Fruit fly (Drosophila melanogaster) whole organism, adult: ENCODE results near the gene CG42751.
A peak's percentile ranks its signal among the peaks of the same experiment; 100 is the strongest.

Source experiments
- CG11617 ChIP-seq: fragments of 200-800 bp; sonication (Bioruptor generic); optimal IDR thresholded peaks from 2 replicates; lab custom pipeline; 2017; ENCODE audit warnings: mild to moderate bottlenecking, missing biosample characterization, missing genetic modification reagents, missing genetic modification characterization
- CG12768 ChIP-seq: fragments of 200-800 bp; sonication (Bioruptor generic); optimal IDR thresholded peaks from 2 replicates; lab custom pipeline; 2017; ENCODE audit warnings: missing biosample characterization, missing genetic modification characterization, mild to moderate bottlenecking, moderate library complexity, missing genetic modification reagents
- CG14711 ChIP-seq: fragments of 200-800 bp; sonication (Bioruptor generic); optimal IDR thresholded peaks from 2 replicates; lab custom pipeline; 2018; ENCODE audit warnings: missing biosample characterization, mild to moderate bottlenecking, missing genetic modification characterization, moderate library complexity
- CG1620 ChIP-seq: fragments of 200-800 bp; sonication (Bioruptor generic); optimal IDR thresholded peaks from 2 replicates; lab custom pipeline; 2016; ENCODE audit warnings: missing biosample characterization, missing genetic modification characterization
- CG33017 ChIP-seq: fragments of 200-800 bp; sonication (Bioruptor generic); optimal IDR thresholded peaks from 2 replicates; lab custom pipeline; 2018; ENCODE audit warnings: missing biosample characterization, mild to moderate bottlenecking, missing genetic modification characterization, moderate library complexity
- CG5204 ChIP-seq: fragments of 200-800 bp; sonication (Bioruptor generic); optimal IDR thresholded peaks from 2 replicates; lab custom pipeline; 2016; ENCODE audit warnings: missing biosample characterization, missing genetic modification characterization
- CG7045 ChIP-seq: fragments of 200-800 bp; sonication (Bioruptor generic); optimal IDR thresholded peaks from 2 replicates; lab custom pipeline; 2017; ENCODE audit warnings: missing biosample characterization, mild to moderate bottlenecking, missing genetic modification characterization
- CG7101 ChIP-seq: fragments of 200-800 bp; sonication (Bioruptor generic); optimal IDR thresholded peaks from 2 replicates; lab custom pipeline; 2018; ENCODE audit warnings: missing biosample characterization, mild to moderate bottlenecking, missing genetic modification characterization, moderate library complexity
- Clk ChIP-seq: fragments of 200-800 bp; sonication (Bioruptor generic); optimal IDR thresholded peaks from 2 replicates; lab custom pipeline; 2017; ENCODE audit warnings: missing biosample characterization, missing genetic modification characterization
- Crg-1 ChIP-seq: fragments of 200-800 bp; sonication (Bioruptor generic); optimal IDR thresholded peaks from 2 replicates; lab custom pipeline; 2016; ENCODE audit warnings: missing biosample characterization, missing genetic modification characterization
- Hr96 ChIP-seq: fragments of 200-800 bp; sonication (Bioruptor generic); optimal IDR thresholded peaks from 2 replicates; lab custom pipeline; 2016; ENCODE audit warnings: missing biosample characterization, missing genetic modification characterization
- Mnt ChIP-seq: fragments of 200-800 bp; sonication (Bioruptor generic); optimal IDR thresholded peaks from 2 replicates; lab custom pipeline; 2016; ENCODE audit warnings: missing biosample characterization, mild to moderate bottlenecking, missing genetic modification characterization
- bab1 ChIP-seq: fragments of 200-800 bp; sonication (Bioruptor generic); optimal IDR thresholded peaks from 3 replicates; lab custom pipeline; 2019; ENCODE audit warnings: missing biosample characterization, mild to moderate bottlenecking, missing genetic modification characterization, moderate library complexity
- cic ChIP-seq: fragments of 200-800 bp; sonication (Bioruptor generic); optimal IDR thresholded peaks from 2 replicates; lab custom pipeline; 2017; ENCODE audit warnings: missing biosample characterization, mild to moderate bottlenecking, missing genetic modification characterization, moderate library complexity
- cnc ChIP-seq, 2 experiments: fragments of >200 bp; optimal IDR thresholded peaks; 2 replicates each; lab custom pipeline; 2017
- kay ChIP-seq: fragments of 200-800 bp; sonication (Bioruptor generic); peaks from one replicate; lab custom pipeline; 2016; ENCODE audit warnings: missing biosample characterization, missing genetic modification characterization, borderline replicate concordance
- ovo ChIP-seq: fragments of 200-800 bp; sonication (Bioruptor generic); optimal IDR thresholded peaks from 2 replicates; lab custom pipeline; 2016; ENCODE audit warnings: missing biosample characterization, missing genetic modification characterization
- pad ChIP-seq: fragments of 200-800 bp; sonication (Bioruptor generic); optimal IDR thresholded peaks from 3 replicates; lab custom pipeline; 2017; ENCODE audit warnings: missing biosample characterization, missing genetic modification characterization, mild to moderate bottlenecking, moderate library complexity, missing genetic modification reagents
- tj ChIP-seq: fragments of 200-800 bp; sonication (Bioruptor generic); optimal IDR thresholded peaks from 3 replicates; lab custom pipeline; 2017; ENCODE audit warnings: missing biosample characterization, mild to moderate bottlenecking, missing genetic modification characterization, moderate library complexity
- toe ChIP-seq: fragments of 200-800 bp; sonication (Bioruptor generic); optimal IDR thresholded peaks from 2 replicates; lab custom pipeline; 2016; ENCODE audit warnings: missing biosample characterization, missing genetic modification characterization

The CG42751 gene

dm6 chr2L:11853130-11853529, at the start of gene CG42751:
TSS of gene CG42751 (plus strand) at chr2L:11853430.
- TF ChIP-seq CG5204 (GFP tag; lab: Kevin White, UChicago) (no peak), Hr96 (GFP tag; lab: Kevin White, UChicago) (no peak), CG7045 (no peak), toe (GFP tag; lab: Kevin White, UChicago) (no peak), bab1 (no peak), pad (GFP tag; lab: Kevin White, UChicago) (no peak), tj (GFP tag; lab: Kevin White, UChicago) (no peak), cnc (optimal IDR thresholded peaks at IDR 0.05; lab: Kevin White, UChicago) (no peak), Clk (GFP tag; lab: Kevin White, UChicago) (no peak), Mnt (GFP tag; lab: Kevin White, UChicago) (no peak), CG11617 (GFP tag; lab: Kevin White, UChicago) (no peak), kay (no peak), cic (GFP tag; lab: Kevin White, UChicago) (no peak)

DNA sequence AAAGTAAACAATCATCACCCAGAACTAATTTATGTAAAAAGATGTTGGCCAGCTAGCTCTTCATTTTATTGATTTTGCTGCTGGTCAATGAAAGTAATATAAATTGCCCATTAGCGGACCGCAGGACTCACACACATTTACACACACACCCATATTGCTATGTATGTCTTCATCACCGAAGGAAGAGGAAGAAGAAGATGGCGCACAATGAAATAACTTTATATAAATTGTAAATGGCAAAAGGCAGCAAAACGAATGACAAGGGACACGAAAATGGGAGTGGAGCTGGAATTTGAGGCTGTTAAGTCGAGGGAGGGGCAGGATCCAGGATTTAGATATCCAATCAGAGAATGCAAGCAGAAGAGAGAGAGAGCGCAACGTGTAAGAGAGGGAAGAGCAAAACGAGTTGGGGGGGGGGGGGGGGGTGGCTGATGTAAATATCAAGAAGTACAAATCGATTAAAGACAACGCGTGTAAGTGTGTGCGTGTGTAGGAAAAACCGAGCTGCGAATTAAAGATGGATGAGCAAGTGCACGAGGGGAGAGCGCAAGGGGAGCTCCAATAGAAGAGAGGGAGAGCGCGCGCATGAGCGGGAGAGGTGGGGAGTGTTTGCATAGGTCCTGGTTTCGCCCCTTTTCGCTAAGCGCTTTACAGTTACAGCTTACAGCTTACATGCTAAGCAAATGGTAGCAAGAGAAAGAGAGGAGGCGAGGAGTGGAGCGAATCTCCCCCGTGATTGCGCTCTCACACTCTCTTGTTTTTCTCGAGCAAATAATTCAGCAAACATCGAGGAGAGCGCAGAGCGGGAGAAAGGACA, 48.8 kb upstream of the CG42751 start:
- TF ChIP-seq bab1 (no peak), CG33017 (tag; lab: Kevin White, UChicago) (no peak), pad (GFP tag; lab: Kevin White, UChicago) (peak; percentile 93), ovo (GFP tag; lab: Kevin White, UChicago) (no peak), CG7101 (tag; lab: Kevin White, UChicago) (no peak), Mnt (GFP tag; lab: Kevin White, UChicago) (no peak)

- TF ChIP-seq cnc (optimal IDR thresholded peaks at IDR 0.05; lab: Kevin White, UChicago) (no peak), CG5204 (GFP tag; lab: Kevin White, UChicago) (peak; percentile 38), Clk (GFP tag; lab: Kevin White, UChicago) (peak; percentile 14), pad (GFP tag; lab: Kevin White, UChicago) (peak; percentile 81)
Observed at dm6 chr2L:11806022-11806700, 47.1 kb upstream of the CG42751 start.

DNA sequence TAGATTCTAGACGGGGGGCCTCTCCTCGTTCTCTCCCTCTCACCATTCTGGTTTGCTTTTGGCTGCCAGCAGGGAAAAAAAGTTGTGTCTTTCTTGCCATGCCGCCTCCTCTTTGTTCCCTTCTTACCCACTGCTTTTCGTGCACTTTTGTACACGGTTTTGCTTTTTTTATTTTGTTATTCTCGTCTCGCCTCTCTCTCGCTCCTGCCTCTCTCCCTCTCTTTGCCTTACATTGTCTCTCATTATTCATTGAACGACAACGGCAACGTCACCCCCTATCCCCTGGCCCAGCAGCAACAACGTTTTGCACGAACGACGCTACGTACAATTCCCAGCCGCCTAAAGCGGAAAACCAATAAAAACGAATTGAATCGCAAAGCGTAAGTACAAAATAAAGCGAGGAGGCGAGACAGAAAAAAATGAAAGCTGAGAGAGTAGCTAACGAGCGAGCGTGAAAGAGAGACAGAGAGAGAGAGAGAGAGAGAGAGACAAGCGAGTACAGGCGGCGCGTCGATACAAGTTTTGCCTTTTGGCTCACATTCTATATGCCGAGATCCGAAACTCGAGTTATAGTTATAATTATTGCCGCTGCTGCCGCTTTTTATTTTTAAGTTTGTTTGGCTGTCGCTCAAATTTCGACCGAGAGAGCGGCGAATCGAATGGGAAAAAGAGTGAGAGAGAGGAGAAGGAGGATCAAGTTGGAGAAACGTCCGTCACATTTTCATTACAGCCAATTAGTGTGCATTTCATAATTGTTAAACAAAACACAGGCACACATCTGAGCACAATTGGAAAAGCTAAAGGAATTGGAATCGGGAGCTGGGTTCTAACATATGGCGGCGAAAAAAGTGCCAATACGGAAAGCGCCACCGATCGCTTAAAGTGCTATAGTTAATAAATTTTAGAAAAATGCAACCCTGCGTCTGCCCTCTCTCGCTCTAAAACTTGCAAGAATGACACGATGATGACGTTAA, 46.2 kb upstream of the CG42751 start:
- TF ChIP-seq Mnt (GFP tag; lab: Kevin White, UChicago) (peak; percentile 78), Clk (GFP tag; lab: Kevin White, UChicago) (peak; percentile 17), CG11617 (GFP tag; lab: Kevin White, UChicago) (peak; percentile 9), CG33017 (tag; lab: Kevin White, UChicago) (peak; percentile 69), CG7101 (tag; lab: Kevin White, UChicago) (peak; percentile 30), toe (GFP tag; lab: Kevin White, UChicago) (peak; percentile 23), ovo (GFP tag; lab: Kevin White, UChicago) (no peak), kay (no peak), pad (GFP tag; lab: Kevin White, UChicago) (peak; percentile 17), CG5204 (GFP tag; lab: Kevin White, UChicago) (no peak), Hr96 (GFP tag; lab: Kevin White, UChicago) (peak; percentile 66), CG1620 (GFP tag; lab: Kevin White, UChicago) (no peak), CG14711 (tag; lab: Kevin White, UChicago) (peak; percentile 28), cic (GFP tag; lab: Kevin White, UChicago) (peak; percentile 93), tj (GFP tag; lab: Kevin White, UChicago) (peak; percentile 54), bab1 (peak; percentile 41), CG12768 (peak; percentile 84), Crg-1 (GFP tag; lab: Kevin White, UChicago) (no peak), cnc (optimal IDR thresholded peaks at IDR 0.05; lab: Kevin White, UChicago) (no peak), CG7045 (peak; percentile 55)

DNA sequence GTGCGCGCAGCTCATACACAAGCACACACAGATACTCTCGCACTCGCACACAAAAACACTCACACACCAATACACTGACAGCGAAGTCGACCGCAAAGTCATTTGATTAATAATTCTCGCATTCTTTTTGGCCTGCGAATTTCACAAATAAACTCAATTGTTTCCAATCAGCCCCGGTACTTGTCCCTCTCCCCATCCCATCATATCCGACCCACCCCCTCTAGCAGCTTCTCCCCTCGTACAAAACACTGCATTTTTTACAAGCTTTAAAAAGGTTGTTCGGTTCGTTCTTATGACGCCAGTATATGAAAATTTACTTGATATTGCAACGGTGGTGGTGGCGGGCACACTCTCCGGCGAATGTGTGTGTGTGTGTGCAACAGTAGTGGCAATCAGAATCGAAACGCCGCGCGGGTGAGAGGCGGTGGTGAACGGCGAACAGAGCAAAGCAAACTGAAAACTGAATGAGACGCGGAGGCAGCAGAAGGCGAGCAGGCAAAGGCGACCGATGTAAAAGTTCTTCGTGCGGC, 45.5 kb upstream of the CG42751 start:
- TF ChIP-seq CG11617 (GFP tag; lab: Kevin White, UChicago) (peak; percentile 23), CG5204 (GFP tag; lab: Kevin White, UChicago) (no peak), CG14711 (tag; lab: Kevin White, UChicago) (peak; percentile 5), tj (GFP tag; lab: Kevin White, UChicago) (peak; percentile 44), Mnt (GFP tag; lab: Kevin White, UChicago) (peak; percentile 56), ovo (GFP tag; lab: Kevin White, UChicago) (peak; percentile 49), CG12768 (peak; percentile 49), kay (peak; percentile 15), Crg-1 (GFP tag; lab: Kevin White, UChicago) (no peak), CG1620 (GFP tag; lab: Kevin White, UChicago) (no peak), toe (GFP tag; lab: Kevin White, UChicago) (no peak), cnc (optimal IDR thresholded peaks at IDR 0.05; lab: Kevin White, UChicago) (no peak), bab1 (peak; percentile 22), CG7045 (no peak), cic (GFP tag; lab: Kevin White, UChicago) (peak; percentile 96), Clk (GFP tag; lab: Kevin White, UChicago) (peak; percentile 35), CG7101 (tag; lab: Kevin White, UChicago) (peak; percentile 28), pad (GFP tag; lab: Kevin White, UChicago) (peak; percentile 62), Hr96 (GFP tag; lab: Kevin White, UChicago) (peak; percentile 43), CG33017 (tag; lab: Kevin White, UChicago) (peak; percentile 15)
